Worm (Caenorhabditis elegans) whole organism, L2 larva: ENCODE results near the gene lgc-41.

Experiments
- aly-2 ChIP-seq: fragments of 150-350 bp; optimal IDR thresholded peaks from 2 replicates; lab custom pipeline; 2014; ENCODE audit warnings: missing biosample characterization, missing genetic modification characterization
- ama-1 ChIP-seq: fragments of 150-350 bp; optimal IDR thresholded peaks from 2 replicates; lab custom pipeline; 2018; ENCODE audit warnings: inconsistent platforms
- blmp-1 ChIP-seq: sonication (generic microtip); optimal IDR thresholded peaks from 2 replicates; lab custom pipeline; 2017; ENCODE audit warnings: missing genetic modification characterization, mild to moderate bottlenecking, missing compliant biosample characterization, antibody characterized with exemption, moderate library complexity; ENCODE audit not compliant: insufficient read depth
- fos-1 ChIP-seq: fragments of 150-350 bp; optimal IDR thresholded peaks from 2 replicates; lab custom pipeline; 2014; ENCODE audit warnings: missing biosample characterization, missing genetic modification characterization
- lin-13 ChIP-seq: fragments of 150-350 bp; optimal IDR thresholded peaks from 2 replicates; lab custom pipeline; 2014; ENCODE audit warnings: missing biosample characterization, missing genetic modification reagents, missing genetic modification characterization
- lin-39 ChIP-seq: fragments of 150-350 bp; optimal IDR thresholded peaks from 2 replicates; lab custom pipeline; 2014; ENCODE audit warnings: missing biosample characterization, missing genetic modification reagents, missing genetic modification characterization
- nhr-25 ChIP-seq: fragments of 150-350 bp; sonication (generic microtip); optimal IDR thresholded peaks from 3 replicates; lab custom pipeline; 2014; ENCODE audit warnings: missing biosample characterization, missing genetic modification characterization
- skn-1 ChIP-seq: sonication (generic microtip); optimal IDR thresholded peaks from 2 replicates; lab custom pipeline; 2017; ENCODE audit warnings: missing biosample characterization, missing genetic modification characterization
- sma-9 ChIP-seq, 2 experiments: fragments of 150-350 bp in 1 of 2; sonication (generic microtip) in 1 of 2; optimal IDR thresholded peaks; 2 replicates each; lab custom pipeline; 2014 to 2016; ENCODE audit warnings: missing genetic modification characterization in 2 of 2, mild to moderate bottlenecking in 1 of 2, missing biosample characterization in 1 of 2, missing compliant biosample characterization in 1 of 2, missing genetic modification reagents in 1 of 2, moderate library complexity in 1 of 2
- zag-1 ChIP-seq: fragments of 150-350 bp; optimal IDR thresholded peaks from 2 replicates; lab custom pipeline; 2014; ENCODE audit warnings: missing biosample characterization, missing genetic modification characterization

DNA sequence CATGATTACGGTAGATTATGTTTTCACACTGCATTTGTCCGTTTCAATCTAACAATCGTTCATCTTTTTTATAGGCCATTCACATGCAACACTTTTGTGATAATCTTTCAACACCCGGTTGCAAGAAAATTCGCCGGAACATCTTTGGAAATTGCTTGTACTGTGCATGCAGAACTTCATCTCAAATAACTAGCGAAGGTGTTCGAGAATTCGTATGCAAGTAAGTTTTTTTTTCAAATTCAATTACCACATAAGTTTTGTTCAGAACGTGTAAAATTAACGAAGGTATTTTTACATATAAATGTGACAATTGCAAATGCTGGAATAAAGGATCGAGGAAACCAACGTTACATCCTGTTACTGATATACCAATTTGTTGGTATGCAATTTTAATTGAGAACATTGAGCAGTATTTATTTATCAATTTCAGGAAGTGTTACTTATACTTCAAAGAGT is 31.3 kb downstream of the lgc-41 start, which contains the start of gene C33D3.3:
- TF ChIP-seq nhr-25 (tag; lab: Kevin White, UChicago) = no peak
- no peak for TF ChIP-seq sma-9 (GFP tag; optimal IDR thresholded peaks at IDR 0.05; lab: Kevin White, UChicago)
- no peak for TF ChIP-seq sma-9 (tag; optimal IDR thresholded peaks at IDR 0.05; lab: Kevin White, UChicago)
- TF ChIP-seq ama-1 = no peak
- TF ChIP-seq blmp-1 (tag; lab: Kevin White, UChicago) = no peak
- no peak for TF ChIP-seq skn-1 (tag; lab: Kevin White, UChicago)
- no peak for TF ChIP-seq lin-13 (GFP tag; lab: Kevin White, UChicago)
- no peak for TF ChIP-seq zag-1 (tag; lab: Kevin White, UChicago)
- TF ChIP-seq aly-2 (tag; lab: Kevin White, UChicago) = no peak
- TF ChIP-seq fos-1 = no peak
- no peak for TF ChIP-seq lin-39
